Fruit fly (Drosophila melanogaster) whole organism, prepupa: ENCODE measurements around the gene CG4962.

Experiments used
- Blimp-1 ChIP-seq: fragments of 200-800 bp; sonication (Bioruptor generic); optimal IDR thresholded peaks from 3 replicates; lab custom pipeline; 2017; ENCODE audit warnings: missing biosample characterization, missing genetic modification characterization, mild to moderate bottlenecking, moderate library complexity, missing genetic modification reagents
- CG10631 ChIP-seq: fragments of 200-800 bp; sonication (Bioruptor generic); optimal IDR thresholded peaks from 2 replicates; lab custom pipeline; 2016; ENCODE audit warnings: missing biosample characterization, missing genetic modification characterization
- CG10669 ChIP-seq: fragments of 200-800 bp; sonication (Bioruptor generic); optimal IDR thresholded peaks from 3 replicates; lab custom pipeline; 2018; ENCODE audit warnings: missing biosample characterization, mild to moderate bottlenecking, missing genetic modification characterization, moderate library complexity
- CG11902 ChIP-seq: fragments of 200-800 bp; sonication (Bioruptor generic); optimal IDR thresholded peaks from 3 replicates; lab custom pipeline; 2016; ENCODE audit warnings: missing biosample characterization, missing genetic modification characterization
- CG16779 ChIP-seq: fragments of 200-800 bp; sonication (Bioruptor generic); optimal IDR thresholded peaks from 3 replicates; lab custom pipeline; 2017; ENCODE audit warnings: missing biosample characterization, mild to moderate bottlenecking, missing genetic modification characterization
- CG3032 ChIP-seq: fragments of 200-800 bp; optimal IDR thresholded peaks from 2 replicates; lab custom pipeline; 2019; ENCODE audit warnings: missing biosample characterization, mild to moderate bottlenecking, missing genetic modification characterization, moderate library complexity
- CG32006 ChIP-seq: fragments of 200-800 bp; sonication (Bioruptor generic); optimal IDR thresholded peaks from 3 replicates; lab custom pipeline; 2017; ENCODE audit warnings: missing biosample characterization, mild to moderate bottlenecking, missing genetic modification characterization
- CG34406 ChIP-seq: fragments of 200-800 bp; sonication (Bioruptor generic); optimal IDR thresholded peaks from 3 replicates; lab custom pipeline; 2016; ENCODE audit warnings: missing biosample characterization, missing genetic modification characterization
- CG3919 ChIP-seq: fragments of 200-800 bp; sonication (Bioruptor generic); optimal IDR thresholded peaks from 3 replicates; lab custom pipeline; 2016; ENCODE audit warnings: missing biosample characterization, missing genetic modification characterization
- CG4318 ChIP-seq: fragments of 200-800 bp; sonication (Bioruptor generic); optimal IDR thresholded peaks from 3 replicates; lab custom pipeline; 2017; ENCODE audit warnings: missing biosample characterization, mild to moderate bottlenecking, missing genetic modification characterization
- CG6163 ChIP-seq: fragments of 200-800 bp; sonication (Bioruptor generic); IDR thresholded peaks from 3 replicates; pipeline ENCODE4 v1.3.6; 2022; ENCODE audit warnings: missing biosample characterization, missing genetic modification characterization
- CG6276 ChIP-seq: fragments of 200-800 bp; sonication (Bioruptor generic); optimal IDR thresholded peaks from 2 replicates; lab custom pipeline; 2017; ENCODE audit warnings: missing biosample characterization, mild to moderate bottlenecking, missing genetic modification characterization
- CG6808 ChIP-seq: fragments of 200-800 bp; sonication (Bioruptor generic); optimal IDR thresholded peaks from 3 replicates; lab custom pipeline; 2017; ENCODE audit warnings: missing biosample characterization, missing genetic modification characterization, mild to moderate bottlenecking, moderate library complexity, missing genetic modification reagents
- CG6854 ChIP-seq: fragments of 200-800 bp; sonication (Bioruptor generic); optimal IDR thresholded peaks from 2 replicates; lab custom pipeline; 2017; ENCODE audit warnings: missing biosample characterization, mild to moderate bottlenecking, missing genetic modification characterization
- CG7368 ChIP-seq: fragments of 200-800 bp; sonication (Bioruptor generic); optimal IDR thresholded peaks from 3 replicates; lab custom pipeline; 2016; ENCODE audit warnings: missing biosample characterization, missing genetic modification characterization
- CG8119 ChIP-seq: fragments of 200-800 bp; sonication (Bioruptor generic); IDR thresholded peaks from 3 replicates; pipeline ENCODE4 v1.3.6; 2022; ENCODE audit warnings: missing biosample characterization, missing genetic modification characterization
- CG9139 ChIP-seq: fragments of 200-800 bp; sonication (Bioruptor generic); optimal IDR thresholded peaks from 3 replicates; lab custom pipeline; 2017; ENCODE audit warnings: missing biosample characterization, mild to moderate bottlenecking, missing genetic modification characterization
- Eip75B ChIP-seq: fragments of 200-800 bp; sonication (Bioruptor generic); optimal IDR thresholded peaks from 3 replicates; lab custom pipeline; 2016; ENCODE audit warnings: missing biosample characterization, missing genetic modification characterization
- Eip78C ChIP-seq: fragments of 200-800 bp; sonication (Bioruptor generic); peaks from one replicate; lab custom pipeline; 2016; ENCODE audit warnings: missing biosample characterization, missing genetic modification characterization
- Ets21C ChIP-seq: fragments of 200-800 bp; sonication (Bioruptor generic); optimal IDR thresholded peaks from 3 replicates; lab custom pipeline; 2016; ENCODE audit warnings: missing biosample characterization, missing genetic modification characterization
- Ets96B ChIP-seq: fragments of 200-800 bp; optimal IDR thresholded peaks from 2 replicates; lab custom pipeline; 2019; ENCODE audit warnings: missing biosample characterization, mild to moderate bottlenecking, missing genetic modification characterization, moderate library complexity
- Hr39 ChIP-seq: fragments of 200-800 bp; sonication (Bioruptor generic); optimal IDR thresholded peaks from 2 replicates; lab custom pipeline; 2016; ENCODE audit warnings: missing biosample characterization, missing genetic modification characterization
- Lpt ChIP-seq: fragments of 200-800 bp; sonication (Bioruptor generic); optimal IDR thresholded peaks from 3 replicates; lab custom pipeline; 2016; ENCODE audit warnings: missing biosample characterization, missing genetic modification characterization
- OdsH ChIP-seq: fragments of 200-800 bp; sonication (Bioruptor generic); optimal IDR thresholded peaks from 3 replicates; lab custom pipeline; 2016; ENCODE audit warnings: missing biosample characterization, missing genetic modification characterization
- Smox ChIP-seq: fragments of 200-800 bp; sonication (Bioruptor generic); optimal IDR thresholded peaks from 3 replicates; lab custom pipeline; 2016; ENCODE audit warnings: missing biosample characterization, missing genetic modification characterization
- Sox102F ChIP-seq: fragments of 200-800 bp; sonication (Bioruptor generic); optimal IDR thresholded peaks from 2 replicates; lab custom pipeline; 2016; ENCODE audit warnings: missing biosample characterization, mild to moderate bottlenecking, missing genetic modification characterization
- Sox14 ChIP-seq: fragments of 200-800 bp; sonication (Bioruptor generic); optimal IDR thresholded peaks from 3 replicates; lab custom pipeline; 2016; ENCODE audit warnings: missing biosample characterization, missing genetic modification characterization
- Sox15 ChIP-seq: fragments of 200-800 bp; sonication (Bioruptor generic); optimal IDR thresholded peaks from 3 replicates; lab custom pipeline; 2016; ENCODE audit warnings: missing biosample characterization, missing genetic modification characterization
- achi ChIP-seq: fragments of 200-800 bp; sonication (Bioruptor generic); optimal IDR thresholded peaks from 3 replicates; lab custom pipeline; 2016; ENCODE audit warnings: missing biosample characterization, missing genetic modification characterization
- acj6 ChIP-seq: fragments of 200-800 bp; sonication (Bioruptor generic); optimal IDR thresholded peaks from 3 replicates; lab custom pipeline; 2016; ENCODE audit warnings: missing biosample characterization, missing genetic modification characterization
- cyc ChIP-seq: fragments of 200-800 bp; sonication (Bioruptor generic); optimal IDR thresholded peaks from 3 replicates; lab custom pipeline; 2016; ENCODE audit warnings: missing biosample characterization, missing genetic modification characterization
- dsx ChIP-seq: fragments of 200-800 bp; optimal IDR thresholded peaks from 3 replicates; lab custom pipeline; 2019; ENCODE audit warnings: missing biosample characterization, mild to moderate bottlenecking, missing genetic modification characterization, moderate library complexity; ENCODE audit not compliant: poor library complexity, severe bottlenecking
- fd59A ChIP-seq: fragments of 200-800 bp; sonication (Bioruptor generic); optimal IDR thresholded peaks from 2 replicates; lab custom pipeline; 2017; ENCODE audit warnings: missing biosample characterization, mild to moderate bottlenecking, missing genetic modification characterization, missing genetic modification reagents
- lz ChIP-seq: fragments of 200-800 bp; sonication (Bioruptor generic); optimal IDR thresholded peaks from 3 replicates; lab custom pipeline; 2016; ENCODE audit warnings: missing biosample characterization, missing genetic modification characterization
- salr ChIP-seq, 2 experiments: fragments of 200-800 bp; sonication (Bioruptor generic); optimal IDR thresholded peaks; 3 replicates each; lab custom pipeline; 2016 to 2018; ENCODE audit warnings: missing biosample characterization in 2 of 2, missing genetic modification characterization in 2 of 2, mild to moderate bottlenecking in 1 of 2
- spab ChIP-seq: fragments of 200-800 bp; sonication (Bioruptor generic); optimal IDR thresholded peaks from 2 replicates; lab custom pipeline; 2017; ENCODE audit warnings: missing biosample characterization, mild to moderate bottlenecking, missing genetic modification characterization, missing genetic modification reagents
- ss ChIP-seq, 2 experiments: fragments of 200-800 bp; sonication (Bioruptor generic); optimal IDR thresholded peaks; 2 replicates in 1 of 2; 3 replicates in 1 of 2; lab custom pipeline; 2017 to 2018; ENCODE audit warnings: mild to moderate bottlenecking in 2 of 2, missing biosample characterization in 2 of 2, missing genetic modification characterization in 2 of 2, moderate library complexity in 1 of 2
- svp ChIP-seq: fragments of 200-800 bp; sonication (Bioruptor generic); peaks from one replicate; lab custom pipeline; 2016; ENCODE audit warnings: missing biosample characterization, missing genetic modification characterization
- topi ChIP-seq: fragments of 200-800 bp; sonication (Bioruptor generic); optimal IDR thresholded peaks from 3 replicates; lab custom pipeline; 2016; ENCODE audit warnings: missing biosample characterization, missing genetic modification characterization
- vri ChIP-seq: fragments of 200-800 bp; sonication (Bioruptor generic); optimal IDR thresholded peaks from 3 replicates; lab custom pipeline; 2016; ENCODE audit warnings: missing biosample characterization, mild to moderate bottlenecking, missing genetic modification characterization

Gene CG4962

dm6 chr3L:16261505-16261904 is 33.8 kb downstream of the CG4962 start, which contains the start of gene CG34247:
Gene CG34247, minus strand, starts transcription at chr3L:16261605.
- TF ChIP-seq CG10631 (GFP tag; lab: Kevin White, UChicago) (no peak), CG3919 (GFP tag; lab: Kevin White, UChicago) (no peak), CG4318 (GFP tag; lab: Kevin White, UChicago) (no peak), Sox15 (no peak), Ets21C (no peak)

DNA sequence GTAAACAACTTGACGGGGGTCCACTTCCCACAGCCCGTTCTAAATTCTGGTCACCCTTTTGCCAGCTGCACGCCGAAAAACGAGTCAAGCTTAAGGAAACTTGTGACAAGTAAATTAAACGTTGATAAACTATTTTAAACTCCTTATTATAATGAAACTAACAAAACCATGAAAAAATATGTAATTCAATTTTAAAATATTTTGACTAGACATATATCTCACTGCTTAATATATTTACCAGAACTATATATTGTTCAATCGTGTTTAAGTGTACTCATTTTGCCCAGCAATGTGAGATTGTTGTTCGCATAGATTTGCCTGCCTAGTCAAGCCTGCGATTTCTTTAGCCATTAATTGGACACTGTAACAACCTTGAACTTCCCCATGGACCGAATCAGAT is 35.8 kb downstream of the CG4962 start, which contains the start of gene CG13053:
Gene CG13053, minus strand, starts transcription at position 171 of the 400 bp plus-strand sequence.
- TF ChIP-seq CG8119 (GFP tag; lab: Robert Waterston, UW) (peak; percentile 28; the same call in 1 of the 3 replicates), CG3919 (GFP tag; lab: Kevin White, UChicago) (peak; percentile 46), Eip75B (GFP tag; lab: Kevin White, UChicago) (peak; percentile 58), vri (GFP tag; lab: Kevin White, UChicago) (no peak), CG9139 (peak; percentile 6), CG6276 (GFP tag; lab: Kevin White, UChicago) (no peak), achi (GFP tag; lab: Kevin White, UChicago) (peak; percentile 20), CG6808 (peak; percentile 77), CG16779 (tag; lab: Kevin White, UChicago) (peak; percentile 10), svp (GFP tag; lab: Kevin White, UChicago) (no peak), CG6854 (GFP tag; lab: Kevin White, UChicago) (no peak), ss (GFP tag; optimal IDR thresholded peaks at IDR 0.05; lab: Kevin White, UChicago) (peak; percentile 50 to 73), lz (no peak), CG11902 (no peak), CG3032 (tag; lab: Kevin White, UChicago) (peak; percentile 74), CG6163 (GFP tag; lab: Robert Waterston, UW) (peak; percentile 31; the same call in 1 of the 3 replicates), cyc (no peak), Lpt (no peak), Blimp-1 (GFP tag; lab: Kevin White, UChicago) (no peak), topi (GFP tag; lab: Kevin White, UChicago) (no peak), acj6 (GFP tag; lab: Kevin White, UChicago) (peak; percentile 23), CG10669 (GFP tag; lab: Kevin White, UChicago) (peak; percentile 67), CG32006 (GFP tag; lab: Kevin White, UChicago) (no peak), Hr39 (no peak), OdsH (GFP tag; lab: Kevin White, UChicago) (peak; percentile 8), spab (peak; percentile 71), dsx (GFP tag; lab: Kevin White, UChicago) (peak; percentile 85), CG7368 (GFP tag; lab: Kevin White, UChicago) (no peak), Eip78C (GFP tag; lab: Kevin White, UChicago) (peak; percentile 89), Sox15 (no peak), Ets96B (tag; lab: Kevin White, UChicago) (peak; percentile 82), Smox (GFP tag; lab: Kevin White, UChicago) (no peak), fd59A (GFP tag; lab: Kevin White, UChicago) (peak; percentile 62), CG10631 (GFP tag; lab: Kevin White, UChicago) (peak; percentile 64), Sox14 (GFP tag; lab: Kevin White, UChicago) (no peak), salr (GFP tag; optimal IDR thresholded peaks at IDR 0.05; lab: Kevin White, UChicago) (peak in 1 of 2 experiments; percentile 25)

DNA sequence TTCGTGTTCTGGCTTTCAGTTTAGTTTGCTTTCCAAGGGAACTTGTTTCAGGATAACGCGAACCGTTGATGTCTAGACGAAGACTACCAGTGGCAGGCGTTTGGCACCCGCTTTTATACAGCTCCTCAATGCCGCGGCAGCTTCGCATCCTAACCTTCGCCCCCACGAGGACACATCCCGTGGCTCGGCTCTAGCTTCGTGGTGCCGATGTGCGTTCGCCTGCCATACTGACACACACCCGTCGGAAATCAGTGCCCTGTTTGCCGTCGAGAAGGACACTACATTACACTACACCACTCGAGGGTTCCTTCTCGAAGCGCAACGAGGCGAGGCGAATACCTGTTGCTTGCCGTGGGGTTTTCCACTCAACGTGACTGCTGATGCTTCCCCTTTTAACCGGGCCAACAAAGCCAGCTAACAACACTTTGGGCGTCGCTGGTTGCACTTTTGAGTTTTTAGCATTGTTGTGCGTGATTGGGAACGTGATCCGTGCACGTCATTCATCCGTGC is 38.2 kb downstream of the CG4962 start, which contains the start of gene CG13054:
Gene CG13054, minus strand, starts transcription at position 74 of the 510 bp plus-strand sequence.
- no peak for TF ChIP-seq CG6808
- TF ChIP-seq CG34406 (GFP tag; lab: Kevin White, UChicago), result no peak
- no peak for TF ChIP-seq Sox102F
- TF ChIP-seq CG6276 (GFP tag; lab: Kevin White, UChicago), result no peak
